Fruit fly (Drosophila melanogaster): Measurements from ENCODE around the gene CG13085.

- TF ChIP-seq Hr78 (GFP tag; optimal IDR thresholded peaks at IDR 0.05) (no peak), Myc (optimal IDR thresholded peaks at IDR 0.05) (no peak), dl (GFP tag; optimal IDR thresholded peaks at IDR 0.05; ENCODE audit: insufficient read depth in 1 of 2, partially characterized antibody in 2 of 2) (no peak)
Measured at dm6 chr2L:19389749-19390148, 34.1 kb upstream of the CG13085 start, which contains the start of gene CG17549.
